Worm (Caenorhabditis elegans): ENCODE results near the gene tir-1.
A peak's percentile ranks its signal among the peaks of the same experiment; 100 is the strongest.
"Not testable (repeated sequence)": the region's sequence is repeated elsewhere in the genome, so short reads cannot be mapped to it uniquely, and the experiment has no call there.

tir-1 gene

ce11 chrIII:3862918-3863385, 38.5 kb downstream of the tir-1 start, which contains the start of gene brc-1 (continued):
- TF ChIP-seq pha-2 (tag; optimal IDR thresholded peaks at IDR 0.05) (no peak), ahr-1 (tag; optimal IDR thresholded peaks at IDR 0.05) (no peak), ceh-31 (tag; optimal IDR thresholded peaks at IDR 0.05) (peak; percentile 86), Y22D7AL.16 (tag; optimal IDR thresholded peaks at IDR 0.05) (no peak), nhr-232 (tag; optimal IDR thresholded peaks at IDR 0.05) (no peak), unc-42 (tag; optimal IDR thresholded peaks at IDR 0.05) (peak; percentile 82), lin-11 (tag; optimal IDR thresholded peaks at IDR 0.05) (no peak), fkh-10 (GFP tag; optimal IDR thresholded peaks at IDR 0.05) (peak; percentile 13), ceh-45 (GFP tag; IDR thresholded peaks at IDR 0.05) (no peak), nhr-11 (tag; optimal IDR thresholded peaks at IDR 0.05) (no peak), sox-4 (tag; optimal IDR thresholded peaks at IDR 0.05) (peak; percentile 31), fkh-6 (tag; optimal IDR thresholded peaks at IDR 0.05) (no peak), elt-4 (tag; optimal IDR thresholded peaks at IDR 0.05) (no peak), ceh-22 (tag; optimal IDR thresholded peaks at IDR 0.05) (no peak), C08G9.2 (tag; optimal IDR thresholded peaks at IDR 0.05) (no peak), ceh-34 (tag; optimal IDR thresholded peaks at IDR 0.05) (peak; percentile 77), ztf-16 (tag; optimal IDR thresholded peaks at IDR 0.05) (peak; percentile 57), mec-3 (tag; optimal IDR thresholded peaks at IDR 0.05; ENCODE audit: borderline replicate concordance) (no peak), unc-55 (GFP tag; optimal IDR thresholded peaks at IDR 0.05) (peak; percentile 21), T23F11.4 (GFP tag; optimal IDR thresholded peaks at IDR 0.05) (peak; percentile 28), tbx-2 (tag; optimal IDR thresholded peaks at IDR 0.05) (peak; percentile 68), K02D7.2 (tag; optimal IDR thresholded peaks at IDR 0.05) (no peak), sox-2 (GFP tag; IDR thresholded peaks at IDR 0.05) (no peak), rnt-1 (tag; optimal IDR thresholded peaks at IDR 0.05) (peak; percentile 44), madf-2 (tag; optimal IDR thresholded peaks at IDR 0.05) (no peak), ceh-18 (tag; optimal IDR thresholded peaks at IDR 0.05) (peak; percentile 85), hlh-13 (GFP tag; optimal IDR thresholded peaks at IDR 0.05) (no peak), ceh-9 (tag; optimal IDR thresholded peaks at IDR 0.05) (no peak), unc-86 (tag; optimal IDR thresholded peaks at IDR 0.05) (peak; percentile 50), che-1 (tag; optimal IDR thresholded peaks at IDR 0.05) (no peak), hlh-15 (tag; optimal IDR thresholded peaks at IDR 0.05) (peak; percentile 11), pat-9 (tag; optimal IDR thresholded peaks at IDR 0.05) (peak; percentile 8), hlh-6 (tag; optimal IDR thresholded peaks at IDR 0.05) (no peak), tbx-7 (tag; optimal IDR thresholded peaks at IDR 0.05) (no peak)

- peak; percentile 16 for TF ChIP-seq ceh-31 (tag; optimal IDR thresholded peaks at IDR 0.05)
These were observed 44.4 kb downstream of the tir-1 start for ce11 chrIII:3857007-3857406.

ce11 chrIII:3854868-3855267, 46.6 kb downstream of the tir-1 start:
- TF ChIP-seq ceh-31 (tag; optimal IDR thresholded peaks at IDR 0.05), result peak; percentile 29
- TF ChIP-seq ceh-45 (GFP tag; IDR thresholded peaks at IDR 0.05), result 0 out of 2 replicates have a peak, but pooled peaks have one; percentile 59

ce11 chrIII:3852030-3852579, 49.3 kb downstream of the tir-1 start, which contains the start of gene cyp-25A4:
TSS of gene cyp-25A4 (minus strand) at chrIII:3852080.
- peak; percentile 3 for TF ChIP-seq ceh-34 (tag; optimal IDR thresholded peaks at IDR 0.05)

ce11 chrIII:3844746-3845145, 56.7 kb downstream of the tir-1 start, which contains the start of gene maph-1.3:
TSS of gene maph-1.3 (plus strand) at chrIII:3844893.
- not testable (repeated sequence) for TF ChIP-seq sox-4, ceh-34, tbx-2 (tag; optimal IDR thresholded peaks at IDR 0.05)

All from whole organism, late embryonic.